Worm (Caenorhabditis elegans): ENCODE data around the gene B0252.3.

B0252.3 gene

ce11 chrII:6898017-6898779, 9.4 kb downstream of the B0252.3 start, which contains the start of gene hrpl-1 (continued):
- TF ChIP-seq lin-29 (GFP tag; IDR thresholded peaks at IDR 0.05) (no peak), nhr-25 (tag; optimal IDR thresholded peaks at IDR 0.05; ENCODE audit: borderline replicate concordance, insufficient read depth) (no peak), aha-1 (tag) (peak; percentile 41), lin-13 (GFP tag; optimal IDR thresholded peaks at IDR 0.05) (no peak), saeg-2 (GFP tag; IDR thresholded peaks at IDR 0.05) (no peak), ceh-32 (tag; optimal IDR thresholded peaks at IDR 0.05; ENCODE audit: poor library complexity) (no peak), zfp-3 (GFP tag; conservative IDR thresholded peaks at IDR 0.05) (no peak), attf-4 (tag; optimal IDR thresholded peaks at IDR 0.05) (no peak), duxl-1 (tag; optimal IDR thresholded peaks at IDR 0.05; ENCODE audit: poor library complexity) (no peak), daf-19 (GFP tag; conservative IDR thresholded peaks at IDR 0.05) (no peak), mep-1 (tag; optimal IDR thresholded peaks at IDR 0.05) (no peak), unc-39 (tag; optimal IDR thresholded peaks at IDR 0.05) (no peak), mxl-3 (GFP tag; optimal IDR thresholded peaks at IDR 0.05) (no peak), lsy-2 (tag; optimal IDR thresholded peaks at IDR 0.05) (no peak), Y5F2A.4 (GFP tag; optimal IDR thresholded peaks at IDR 0.05) (no peak), snpc-4 (tag; optimal IDR thresholded peaks at IDR 0.05) (no peak), skn-1 (tag; optimal IDR thresholded peaks at IDR 0.05) (no peak), nhr-111 (GFP tag; optimal IDR thresholded peaks at IDR 0.05) (no peak), lir-3 (tag; optimal IDR thresholded peaks at IDR 0.05) (no peak), daf-16 (GFP tag; optimal IDR thresholded peaks at IDR 0.05) (peak in 1 of 2 experiments; percentile 59), daf-16 (tag; optimal IDR thresholded peaks at IDR 0.05) (peak; percentile 59), lin-38 (GFP tag; IDR thresholded peaks at IDR 0.05) (peak; percentile 62), nhr-41 (GFP tag; IDR thresholded peaks at IDR 0.05) (no peak), R02D3.7 (tag; optimal IDR thresholded peaks at IDR 0.05) (no peak), nhr-76 (tag; optimal IDR thresholded peaks at IDR 0.05) (no peak), D1046.2 (GFP tag; IDR thresholded peaks at IDR 0.05) (0 out of 2 replicates have a peak, but pooled peaks have one; percentile 16), daf-12 (tag; optimal IDR thresholded peaks at IDR 0.05) (no peak), ztf-11 (tag; optimal IDR thresholded peaks at IDR 0.05) (no peak), aly-2 (tag; optimal IDR thresholded peaks at IDR 0.05) (no peak), nhr-102 (tag; optimal IDR thresholded peaks at IDR 0.05) (no peak), zip-2 (tag; optimal IDR thresholded peaks at IDR 0.05) (no peak), mdl-1 (tag; optimal IDR thresholded peaks at IDR 0.05) (no peak), hlh-30 (tag; optimal IDR thresholded peaks at IDR 0.05; ENCODE audit: insufficient read depth) (peak; percentile 54), mdt-29 (GFP tag; IDR thresholded peaks at IDR 0.05) (no peak), egl-27 (tag; optimal IDR thresholded peaks at IDR 0.05) (no peak), Y105C5A.15 (GFP tag; IDR thresholded peaks at IDR 0.05) (no peak), tag-97 (GFP tag; IDR thresholded peaks at IDR 0.05) (no peak), F10B5.3 (tag; optimal IDR thresholded peaks at IDR 0.05) (no peak), mes-2 (tag; optimal IDR thresholded peaks at IDR 0.05; ENCODE audit: poor library complexity, severe bottlenecking) (peak; percentile 61), daf-8 (GFP tag; IDR thresholded peaks at IDR 0.05) (no peak), lin-15B (tag; optimal IDR thresholded peaks at IDR 0.05) (no peak), vab-7 (GFP tag; IDR thresholded peaks at IDR 0.05) (peak; percentile 36; the same call in 1 of the 2 replicates), nhr-10 (tag; optimal IDR thresholded peaks at IDR 0.05) (no peak), zip-11 (GFP tag; IDR thresholded peaks at IDR 0.05) (no peak), zfp-2 (tag; optimal IDR thresholded peaks at IDR 0.05) (no peak), ces-1 (GFP tag; optimal IDR thresholded peaks at IDR 0.05) (no peak), gei-8 (GFP tag; optimal IDR thresholded peaks at IDR 0.05) (no peak), egl-43 (GFP tag; IDR thresholded peaks at IDR 0.05) (peak; percentile 71), cey-2 (tag; optimal IDR thresholded peaks at IDR 0.05; ENCODE audit: borderline replicate concordance, insufficient read depth) (no peak), Y75B8A.6 (GFP tag; IDR thresholded peaks at IDR 0.05) (no peak)
